Fruit fly (Drosophila melanogaster): Measurements from ENCODE around the gene yip2.
A peak's percentile ranks its signal among the peaks of the same experiment; 100 is the strongest.

yip2 gene

dm6 chr2L:9915011-9915850, at the start of gene yip2:
TSS of gene yip2 (plus strand) at chr2L:9915253.
- TF ChIP-seq pita (GFP tag; optimal IDR thresholded peaks at IDR 0.05) = no peak
- TF ChIP-seq nau (GFP tag; optimal IDR thresholded peaks at IDR 0.05) = peak; percentile 74
- TF ChIP-seq sna (GFP tag; IDR thresholded peaks at IDR 0.05; ENCODE audit: partially characterized antibody) = no peak
- no peak for TF ChIP-seq ham (GFP tag; IDR thresholded peaks at IDR 0.05)
- no peak for TF ChIP-seq CG3726 (GFP tag; IDR thresholded peaks at IDR 0.05)
- TF ChIP-seq CG16815 (GFP tag; optimal IDR thresholded peaks at IDR 0.05) = no peak
- no peak for TF ChIP-seq zen2 (GFP tag; IDR thresholded peaks at IDR 0.05; ENCODE audit: partially characterized antibody)
- peak; percentile 57 for TF ChIP-seq CG12219 (GFP tag; optimal IDR thresholded peaks at IDR 0.05)
- peak; percentile 73 for TF ChIP-seq CG18599 (GFP tag; optimal IDR thresholded peaks at IDR 0.05)
- no peak; the same call in 2 of the 3 replicates for TF ChIP-seq ken (GFP tag; IDR thresholded peaks at IDR 0.05)
- no peak for TF ChIP-seq cg (GFP tag; optimal IDR thresholded peaks at IDR 0.05)
- no peak for TF ChIP-seq CG17912 (GFP tag; optimal IDR thresholded peaks at IDR 0.05)
- no peak for TF ChIP-seq fru (optimal IDR thresholded peaks at IDR 0.05)
- peak; percentile 36 for TF ChIP-seq tin (GFP tag; optimal IDR thresholded peaks at IDR 0.05)
- no peak for TF ChIP-seq Fer2 (tag; optimal IDR thresholded peaks at IDR 0.05)
- peak; percentile 58; the same call in 1 of the 2 replicates for TF ChIP-seq CG31441 (GFP tag; IDR thresholded peaks at IDR 0.05)
- TF ChIP-seq ash1 (GFP tag; optimal IDR thresholded peaks at IDR 0.05) = no peak
- no peak for TF ChIP-seq sima (GFP tag; optimal IDR thresholded peaks at IDR 0.05)
- no peak for TF ChIP-seq CkIIα-i1 (GFP tag; IDR thresholded peaks at IDR 0.05)
- no peak for TF ChIP-seq CG43689 (GFP tag; IDR thresholded peaks at IDR 0.05)
- peak; percentile 78 for TF ChIP-seq Atf6 (GFP tag; IDR thresholded peaks at IDR 0.05)
- TF ChIP-seq maf-S (GFP tag; optimal IDR thresholded peaks at IDR 0.05) = peak; percentile 42
- no peak for TF ChIP-seq CG6175 (GFP tag; IDR thresholded peaks at IDR 0.05)
- peak; percentile 17; the same call in 1 of the 2 replicates for TF ChIP-seq E2f1 (GFP tag; IDR thresholded peaks at IDR 0.05)
- TF ChIP-seq CG15073 (GFP tag; optimal IDR thresholded peaks at IDR 0.05) = no peak
- TF ChIP-seq seq (GFP tag; IDR thresholded peaks at IDR 0.05) = peak; percentile 46; the same call in 1 of the 2 replicates
- no peak for TF ChIP-seq NK7.1 (GFP tag; optimal IDR thresholded peaks at IDR 0.05)
- TF ChIP-seq en (GFP tag; optimal IDR thresholded peaks at IDR 0.05) = no peak
- no peak for TF ChIP-seq CG15011 (GFP tag; optimal IDR thresholded peaks at IDR 0.05)
- TF ChIP-seq TFAM (GFP tag; optimal IDR thresholded peaks at IDR 0.05) = no peak
- TF ChIP-seq oc (tag; optimal IDR thresholded peaks at IDR 0.05) = peak; percentile 40
- TF ChIP-seq repo (GFP tag; optimal IDR thresholded peaks at IDR 0.05) = no peak
- TF ChIP-seq Dip3 (GFP tag; optimal IDR thresholded peaks at IDR 0.05) = peak; percentile 52
- TF ChIP-seq CG15601 (tag; optimal IDR thresholded peaks at IDR 0.05) = peak; percentile 30
- TF ChIP-seq CG17361 (GFP tag; IDR thresholded peaks at IDR 0.05) = peak; percentile 34; the same call in 2 of the 3 replicates
- TF ChIP-seq B-H1 (GFP tag; IDR thresholded peaks at IDR 0.05) = no peak; the same call in 2 of the 3 replicates
- no peak for TF ChIP-seq GATAe (GFP tag; conservative IDR thresholded peaks at IDR 0.05)
- peak; percentile 12 for TF ChIP-seq Dad (GFP tag; optimal IDR thresholded peaks at IDR 0.05)
- TF ChIP-seq ro (GFP tag; IDR thresholded peaks at IDR 0.05) = no peak
- no peak for TF ChIP-seq dan (GFP tag; IDR thresholded peaks at IDR 0.05)
- TF ChIP-seq kay (GFP tag; optimal IDR thresholded peaks at IDR 0.05) = peak; percentile 74
- TF ChIP-seq CG10274 (GFP tag; optimal IDR thresholded peaks at IDR 0.05) = no peak
- TF ChIP-seq croc (GFP tag; conservative IDR thresholded peaks at IDR 0.05) = no peak
- no peak for TF ChIP-seq vnd (GFP tag; IDR thresholded peaks at IDR 0.05; ENCODE audit: partially characterized antibody)
- TF ChIP-seq CG7372 (GFP tag; IDR thresholded peaks at IDR 0.05) = 0 out of 2 replicates have a peak, but pooled peaks have one; percentile 16
- peak; percentile 14 for TF ChIP-seq CG3995 (GFP tag; optimal IDR thresholded peaks at IDR 0.05)
- TF ChIP-seq sug (tag; optimal IDR thresholded peaks at IDR 0.05) = peak; percentile 95
- no peak for TF ChIP-seq CG2129 (GFP tag; IDR thresholded peaks at IDR 0.05; ENCODE audit: partially characterized antibody)
- TF ChIP-seq Ada2b (GFP tag; IDR thresholded peaks at IDR 0.05) = peak; percentile 69
- 0 out of 4 replicates have a peak, but pooled peaks have one; percentile 33 for TF ChIP-seq Dll (GFP tag; IDR thresholded peaks at IDR 0.05; ENCODE audit: partially characterized antibody)

All from whole organism, embryonic.